Fruit fly (Drosophila melanogaster) whole organism, embryonic: ENCODE data around the gene CG32695.

ENCODE experiments used
- CG17829 ChIP-seq: fragments of 200-800 bp; optimal IDR thresholded peaks from 2 replicates; lab custom pipeline; 2019; ENCODE audit warnings: missing biosample characterization, mild to moderate bottlenecking, missing genetic modification characterization, moderate library complexity
- CG18619 ChIP-seq: fragments of 200-800 bp; sonication (Bioruptor generic); optimal IDR thresholded peaks from 3 replicates; lab custom pipeline; 2017; ENCODE audit warnings: missing biosample characterization, mild to moderate bottlenecking, missing genetic modification characterization
- CG3847 ChIP-seq: fragments of 200-800 bp; sonication (Bioruptor generic); IDR thresholded peaks from 2 replicates; pipeline ENCODE4 v1.3.6; 2022; ENCODE audit warnings: missing biosample characterization, missing genetic modification characterization
- Dp ChIP-seq: fragments of 200-800 bp; sonication (Bioruptor generic); optimal IDR thresholded peaks from 2 replicates; lab custom pipeline; 2018; ENCODE audit warnings: missing biosample characterization, mild to moderate bottlenecking, missing genetic modification characterization, moderate library complexity
- HLH4C ChIP-seq: fragments of 200-800 bp; sonication (Bioruptor generic); IDR thresholded peaks from 3 replicates; pipeline ENCODE4 v1.3.6; 2022; ENCODE audit warnings: missing biosample characterization, missing genetic modification characterization; ENCODE audit not compliant: partially characterized antibody
- NC2α ChIP-seq: fragments of 200-800 bp; sonication (Bioruptor generic); optimal IDR thresholded peaks from 2 replicates; lab custom pipeline; 2016; ENCODE audit warnings: missing biosample characterization, missing genetic modification characterization
- Neu2 ChIP-seq: fragments of 200-800 bp; sonication (Bioruptor generic); optimal IDR thresholded peaks from 3 replicates; lab custom pipeline; 2016; ENCODE audit warnings: missing biosample characterization, missing genetic modification characterization, borderline replicate concordance
- Six4 ChIP-seq: fragments of 200-800 bp; sonication (Bioruptor generic); optimal IDR thresholded peaks from 2 replicates; lab custom pipeline; 2016; ENCODE audit warnings: missing biosample characterization, missing genetic modification characterization
- chn ChIP-seq: fragments of 200-800 bp; sonication (Bioruptor generic); optimal IDR thresholded peaks from 2 replicates; lab custom pipeline; 2016; ENCODE audit warnings: missing biosample characterization, missing genetic modification characterization
- crol ChIP-seq: fragments of 200-800 bp; sonication (Bioruptor generic); IDR thresholded peaks from 2 replicates; pipeline ENCODE4 v1.3.6; 2022; ENCODE audit warnings: missing biosample characterization, missing genetic modification characterization
- insv ChIP-seq, 2 experiments: fragments of 200-800 bp; sonication (Bioruptor generic); optimal IDR thresholded peaks; 3 replicates each; lab custom pipeline; 2016 to 2018; ENCODE audit warnings: missing biosample characterization in 2 of 2, missing genetic modification characterization in 2 of 2

dm6 chrX:9881746-9882145, 7.9 kb upstream of the CG32695 start, which contains the start of gene CG9689:
- TF ChIP-seq CG17829 (tag; lab: Kevin White, UChicago) = no peak
- TF ChIP-seq CG18619 (GFP tag; lab: Kevin White, UChicago) = no peak
- no peak for TF ChIP-seq chn (GFP tag; lab: Kevin White, UChicago)
- TF ChIP-seq Dp (GFP tag; lab: Kevin White, UChicago) = no peak
- no peak for TF ChIP-seq HLH4C
- TF ChIP-seq Neu2 (GFP tag; lab: Kevin White, UChicago) = no peak
- no peak for TF ChIP-seq crol (GFP tag; lab: Robert Waterston, UW)
- no peak for TF ChIP-seq NC2α (GFP tag; lab: Kevin White, UChicago)
- no peak for TF ChIP-seq Six4 (GFP tag; lab: Kevin White, UChicago)
- no peak for TF ChIP-seq CG3847
- TF ChIP-seq insv (GFP tag; optimal IDR thresholded peaks at IDR 0.05; lab: Kevin White, UChicago) = no peak
